Worm (Caenorhabditis elegans): Measurements from ENCODE around the gene let-756.

ce11 chrIII:6454183-6454582 lies 47.3 kb downstream of the let-756 start, which contains the start of gene jhdm-1:
- TF ChIP-seq nhr-42 (GFP tag; IDR thresholded peaks at IDR 0.05) (no peak), nhr-76 (tag; optimal IDR thresholded peaks at IDR 0.05) (no peak), nhr-28 (tag; optimal IDR thresholded peaks at IDR 0.05) (no peak), mdl-1 (tag; optimal IDR thresholded peaks at IDR 0.05) (no peak), nhr-237 (tag; optimal IDR thresholded peaks at IDR 0.05) (no peak), daf-19 (GFP tag; conservative IDR thresholded peaks at IDR 0.05) (no peak)
